Worm (Caenorhabditis elegans) whole organism, young adult: ENCODE measurements around the gene cyp-35D1.

Experiments used
- B0261.1 ChIP-seq: sonication (generic microtip); optimal IDR thresholded peaks from 2 replicates; lab custom pipeline; 2016; ENCODE audit warnings: mild to moderate bottlenecking, missing genetic modification characterization, moderate library complexity, missing compliant biosample characterization
- D2030.7 ChIP-seq: fragments of 200-800 bp; sonication (Bioruptor generic); IDR thresholded peaks from 2 replicates; pipeline ENCODE4 v1.3.6; 2022; ENCODE audit warnings: missing genetic modification reagents, missing genetic modification characterization, missing compliant biosample characterization
- F55B11.4 ChIP-seq: sonication (generic microtip); optimal IDR thresholded peaks from 2 replicates; lab custom pipeline; 2016; ENCODE audit warnings: missing compliant biosample characterization, missing genetic modification characterization, borderline replicate concordance; ENCODE audit not compliant: insufficient read depth
- F57A8.1 ChIP-seq: fragments of 200-800 bp; sonication (Bioruptor generic); optimal IDR thresholded peaks from 2 replicates; lab custom pipeline; 2018; ENCODE audit warnings: mild to moderate bottlenecking, missing genetic modification characterization, moderate library complexity, missing compliant biosample characterization
- Y53G8AR.9 ChIP-seq: fragments of 200-800 bp; sonication (Bioruptor generic); conservative IDR thresholded peaks from 2 replicates; pipeline ENCODE4 v1.3.6; 2022; ENCODE audit warnings: missing genetic modification reagents, missing genetic modification characterization, missing compliant biosample characterization
- Y79H2A.3 ChIP-seq: fragments of 200-800 bp; sonication (Bioruptor generic); conservative IDR thresholded peaks from 2 replicates; pipeline ENCODE4 v1.3.6; 2022; ENCODE audit warnings: missing genetic modification reagents, missing genetic modification characterization, missing compliant biosample characterization
- athp-1 ChIP-seq: sonication (generic microtip); optimal IDR thresholded peaks from 2 replicates; lab custom pipeline; 2017; ENCODE audit warnings: mild to moderate bottlenecking, missing genetic modification characterization, missing compliant biosample characterization
- attf-5 ChIP-seq: fragments of 200-800 bp; sonication (Bioruptor generic); optimal IDR thresholded peaks from 2 replicates; lab custom pipeline; 2018; ENCODE audit warnings: mild to moderate bottlenecking, missing genetic modification characterization, missing compliant biosample characterization
- cebp-1 ChIP-seq, 2 experiments: fragments of 200-800 bp in 1 of 2; sonication (Bioruptor generic) in 1 of 2; sonication (generic microtip) in 1 of 2; IDR thresholded peaks in 1 of 2; optimal IDR thresholded peaks in 1 of 2; 2 replicates each; pipeline versions ENCODE4 v1.3.6 to Lab custom; 2017 to 2022; ENCODE audit warnings: missing compliant biosample characterization in 2 of 2, missing genetic modification characterization in 2 of 2, mild to moderate bottlenecking in 1 of 2, missing genetic modification reagents in 1 of 2, moderate library complexity in 1 of 2
- ceh-58 ChIP-seq: fragments of 200-800 bp; sonication (Bioruptor generic); IDR thresholded peaks from 2 replicates; pipeline ENCODE4 v1.3.6; 2022; ENCODE audit warnings: missing genetic modification characterization, missing compliant biosample characterization
- ceh-91 ChIP-seq: fragments of 200-800 bp; sonication (Bioruptor generic); IDR thresholded peaks from 2 replicates; pipeline ENCODE4 v1.3.6; 2022; ENCODE audit warnings: missing genetic modification reagents, missing genetic modification characterization, missing compliant biosample characterization
- die-1 ChIP-seq: sonication (generic microtip); optimal IDR thresholded peaks from 2 replicates; lab custom pipeline; 2016; ENCODE audit warnings: missing genotype, mild to moderate bottlenecking, missing genetic modification characterization, missing compliant biosample characterization
- dox-1 ChIP-seq: fragments of 200-800 bp; sonication (Bioruptor generic); IDR thresholded peaks from 2 replicates; pipeline ENCODE4 v1.3.6; 2022; ENCODE audit warnings: missing genetic modification reagents, missing genetic modification characterization, missing compliant biosample characterization
- egl-18 ChIP-seq: fragments of 200-800 bp; sonication (Bioruptor generic); IDR thresholded peaks from 2 replicates; pipeline ENCODE4 v1.3.6; 2022; ENCODE audit warnings: missing genetic modification reagents, missing genetic modification characterization, missing compliant biosample characterization
- egrh-3 ChIP-seq: fragments of 200-800 bp; sonication (Bioruptor generic); IDR thresholded peaks from 2 replicates; pipeline ENCODE4 v1.3.6; 2022; ENCODE audit warnings: missing genetic modification reagents, missing genetic modification characterization, missing compliant biosample characterization
- lin-26 ChIP-seq: fragments of 200-800 bp; sonication (Bioruptor generic); IDR thresholded peaks from 2 replicates; pipeline ENCODE4 v1.3.6; 2022; ENCODE audit warnings: missing genetic modification reagents, missing genetic modification characterization, missing compliant biosample characterization
- lin-35 ChIP-seq, 3 experiments: fragments of 150-350 bp in 2 of 3; sonication (generic microtip) in 1 of 3; optimal IDR thresholded peaks; 2 replicates each; lab custom pipeline; 2014 to 2018; ENCODE audit warnings: missing biosample characterization in 3 of 3, missing genetic modification characterization in 3 of 3, missing genetic modification reagents in 3 of 3
- lsl-1 ChIP-seq: fragments of 200-800 bp; sonication (Bioruptor generic); optimal IDR thresholded peaks from 2 replicates; lab custom pipeline; 2018; ENCODE audit warnings: mild to moderate bottlenecking, missing genetic modification characterization, moderate library complexity, missing compliant biosample characterization
- nfyb-1 ChIP-seq: fragments of 200-800 bp; sonication (Bioruptor generic); IDR thresholded peaks from 2 replicates; pipeline ENCODE4 v1.3.6; 2022; ENCODE audit warnings: missing genetic modification reagents, missing genetic modification characterization, missing compliant biosample characterization
- nhr-27 ChIP-seq: fragments of 200-800 bp; sonication (Bioruptor generic); optimal IDR thresholded peaks from 2 replicates; lab custom pipeline; 2018; ENCODE audit warnings: mild to moderate bottlenecking, missing genetic modification characterization, moderate library complexity, missing compliant biosample characterization
- nhr-80 ChIP-seq: sonication (generic microtip); optimal IDR thresholded peaks from 2 replicates; lab custom pipeline; 2016; ENCODE audit warnings: missing genetic modification characterization, missing compliant biosample characterization
- nhr-90 ChIP-seq: sonication (generic microtip); optimal IDR thresholded peaks from 2 replicates; lab custom pipeline; 2016; ENCODE audit warnings: missing genotype, mild to moderate bottlenecking, missing genetic modification characterization, missing compliant biosample characterization
- rec-8 ChIP-seq, 2 experiments: sonication (generic microtip); optimal IDR thresholded peaks; 2 replicates each; lab custom pipeline; 2016; ENCODE audit warnings: mild to moderate bottlenecking in 2 of 2, missing genetic modification characterization in 2 of 2, missing genetic modification reagents in 2 of 2, missing genotype in 2 of 2, missing biosample characterization in 1 of 2, missing compliant biosample characterization in 1 of 2, moderate library complexity in 1 of 2
- rpc-1 ChIP-seq, 2 experiments: fragments of 150-350 bp in 1 of 2; sonication (generic microtip) in 1 of 2; optimal IDR thresholded peaks; 2 replicates each; lab custom pipeline; 2014 to 2018; ENCODE audit warnings: missing biosample characterization in 1 of 2, missing genetic modification characterization in 1 of 2, missing genetic modification reagents in 1 of 2, missing genotype in 1 of 2
- sdz-38 ChIP-seq: sonication (generic microtip); optimal IDR thresholded peaks from 2 replicates; lab custom pipeline; 2016; ENCODE audit warnings: missing genotype, missing genetic modification characterization, missing compliant biosample characterization
- snpc-1.1 ChIP-seq: sonication (generic microtip); optimal IDR thresholded peaks from 2 replicates; lab custom pipeline; 2017; ENCODE audit warnings: missing genetic modification characterization, mild to moderate bottlenecking, missing compliant biosample characterization, antibody characterized with exemption, moderate library complexity, missing genotype, missing genetic modification reagents; ENCODE audit not compliant: insufficient read depth
- tbx-9 ChIP-seq: sonication (generic microtip); optimal IDR thresholded peaks from 2 replicates; lab custom pipeline; 2016; ENCODE audit warnings: borderline replicate concordance, missing genetic modification characterization, inconsistent platforms, missing compliant biosample characterization
- unc-62 ChIP-seq: fragments of 150-350 bp; optimal IDR thresholded peaks from 2 replicates; lab custom pipeline; 2014; ENCODE audit warnings: missing biosample characterization, missing genetic modification reagents, missing genetic modification characterization
- ztf-18 ChIP-seq: sonication (generic microtip); optimal IDR thresholded peaks from 2 replicates; lab custom pipeline; 2016; ENCODE audit warnings: missing genotype, mild to moderate bottlenecking, missing genetic modification characterization, missing compliant biosample characterization
- ztf-6 ChIP-seq: fragments of 200-800 bp; sonication (Bioruptor generic); IDR thresholded peaks from 2 replicates; pipeline ENCODE4 v1.3.6; 2022; ENCODE audit warnings: missing genetic modification reagents, missing genetic modification characterization, missing compliant biosample characterization

Gene cyp-35D1

ce11 chrV:16062788-16063187 lies 6.2 kb upstream of the cyp-35D1 start, which contains the start of gene F14H3.14:
Gene F14H3.14, minus strand, starts transcription at chrV:16062888.
- TF ChIP-seq B0261.1 (tag; lab: Kevin White, UChicago) (no peak), D2030.7 (GFP tag; lab: Robert Waterston, UW) (no peak), attf-5 (GFP tag; lab: Kevin White, UChicago) (no peak), tbx-9 (tag; lab: Kevin White, UChicago) (no peak), F57A8.1 (GFP tag; lab: Kevin White, UChicago) (no peak), athp-1 (tag; lab: Kevin White, UChicago) (no peak), nhr-90 (tag; lab: Kevin White, UChicago) (no peak), unc-62 (no peak), ceh-58 (GFP tag; lab: Robert Waterston, UW) (no peak), Y79H2A.3 (GFP tag; lab: Robert Waterston, UW) (no peak), die-1 (tag; lab: Kevin White, UChicago) (no peak), snpc-1.1 (tag; lab: Kevin White, UChicago) (no peak), ztf-18 (no peak), lin-26 (no peak), sdz-38 (no peak), rpc-1 (optimal IDR thresholded peaks at IDR 0.05; lab: Kevin White, UChicago) (no peak), rpc-1 (tag; optimal IDR thresholded peaks at IDR 0.05; lab: Kevin White, UChicago) (no peak), dox-1 (GFP tag; lab: Robert Waterston, UW) (no peak), egrh-3 (GFP tag; lab: Robert Waterston, UW) (no peak)

DNA sequence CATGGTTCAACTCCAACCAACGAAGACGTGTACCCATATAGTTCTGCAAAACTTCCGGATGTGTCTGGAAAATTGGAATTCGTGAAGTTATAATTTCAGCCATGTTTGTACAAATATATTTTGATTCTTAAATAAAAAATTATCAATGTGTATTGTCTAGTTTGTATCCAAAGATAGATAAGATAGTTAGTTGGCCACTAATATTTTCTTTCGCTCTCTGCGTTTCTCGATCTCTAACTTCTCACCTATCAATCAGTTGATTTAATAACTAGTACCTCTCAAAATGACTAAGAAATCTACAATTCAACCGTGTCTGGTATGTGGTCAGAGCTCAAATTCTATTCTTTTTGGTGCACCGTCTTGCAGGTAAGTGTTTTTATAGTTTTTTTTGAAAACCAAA lies 2.1 kb downstream of the cyp-35D1 start, which contains the start of gene nhr-176:
TSS of gene nhr-176 (plus strand) at position 159 of the 400 bp plus-strand sequence.
- TF ChIP-seq lin-35 (GFP tag; optimal IDR thresholded peaks at IDR 0.05; lab: Kevin White, UChicago) (no peak), nhr-80 (tag; lab: Kevin White, UChicago) (peak; percentile 38)

DNA sequence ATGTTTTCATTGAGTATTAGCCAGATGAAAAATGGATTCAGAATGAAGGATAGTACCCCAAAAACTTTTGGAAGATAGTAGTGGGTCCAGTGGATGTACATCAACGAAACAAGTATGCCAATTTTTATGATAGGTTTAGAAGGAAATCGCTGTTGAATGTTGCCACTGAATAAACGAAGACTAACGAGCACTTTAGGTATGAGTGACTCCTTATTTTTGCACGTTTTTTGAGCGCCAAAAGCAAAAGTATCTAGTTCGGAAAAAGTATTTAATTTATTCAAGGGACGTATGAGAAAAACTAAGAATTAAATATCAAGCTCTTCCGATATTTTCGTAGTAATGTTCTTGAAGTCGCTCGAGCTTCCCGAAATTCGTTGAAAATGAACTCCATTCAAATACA lies 4.8 kb downstream of the cyp-35D1 start, which contains the start of gene srj-10:
TSS of gene srj-10 (minus strand) at position 101 of the 400 bp plus-strand sequence.
- no peak for TF ChIP-seq nhr-90 (tag; lab: Kevin White, UChicago)
- TF ChIP-seq egl-18 (GFP tag; lab: Robert Waterston, UW), result no peak
- no peak for TF ChIP-seq rec-8 (tag; optimal IDR thresholded peaks at IDR 0.05; lab: Kevin White, UChicago)
- TF ChIP-seq nhr-80 (tag; lab: Kevin White, UChicago), result no peak
- no peak for TF ChIP-seq F55B11.4 (tag; lab: Kevin White, UChicago)
- no peak for TF ChIP-seq Y53G8AR.9 (GFP tag; lab: Robert Waterston, UW)
- TF ChIP-seq ceh-91, result no peak
- TF ChIP-seq nhr-27 (tag; lab: Kevin White, UChicago), result no peak
- TF ChIP-seq lsl-1 (GFP tag; lab: Kevin White, UChicago), result no peak
- no peak for TF ChIP-seq nfyb-1 (GFP tag; lab: Robert Waterston, UW)
- no peak for TF ChIP-seq egrh-3 (GFP tag; lab: Robert Waterston, UW)

ce11 chrV:16075250-16075709 lies 6.2 kb downstream of the cyp-35D1 start, which contains the start of the genes F14H3.12 and srj-29:
Gene F14H3.12, minus strand, starts transcription at chrV:16075323.
Gene srj-29, plus strand, starts transcription at chrV:16075659.
- peak; percentile 76 for TF ChIP-seq nhr-80 (tag; lab: Kevin White, UChicago)
- TF ChIP-seq cebp-1 (GFP tag; IDR thresholded peaks at IDR 0.05; lab: Robert Waterston, UW), result peak; percentile 32; the same call in 1 of the 2 replicates
- TF ChIP-seq cebp-1 (tag; optimal IDR thresholded peaks at IDR 0.05; lab: Kevin White, UChicago), result no peak
- TF ChIP-seq ztf-6, result no peak
